Worm (Caenorhabditis elegans) whole organism, late embryonic: ENCODE results near the gene Y73B6BL.27.

Source experiments
- C38D4.7 ChIP-seq: fragments of 200-800 bp; sonication (Bioruptor generic); optimal IDR thresholded peaks from 2 replicates; lab custom pipeline; 2018; ENCODE audit warnings: mild to moderate bottlenecking, missing genetic modification characterization, moderate library complexity, missing compliant biosample characterization
- F13H6.1 ChIP-seq: sonication (generic microtip); optimal IDR thresholded peaks from 2 replicates; lab custom pipeline; 2016; ENCODE audit warnings: missing genetic modification characterization, missing compliant biosample characterization
- K02D7.2 ChIP-seq: sonication (generic microtip); optimal IDR thresholded peaks from 2 replicates; lab custom pipeline; 2017; ENCODE audit warnings: mild to moderate bottlenecking, missing genetic modification characterization, missing compliant biosample characterization
- T23F11.4 ChIP-seq: fragments of 200-800 bp; sonication (Bioruptor generic); optimal IDR thresholded peaks from 2 replicates; lab custom pipeline; 2018; ENCODE audit warnings: mild to moderate bottlenecking, missing genetic modification characterization, missing compliant biosample characterization
- Y22D7AL.16 ChIP-seq: sonication (generic microtip); optimal IDR thresholded peaks from 2 replicates; lab custom pipeline; 2016; ENCODE audit warnings: missing genetic modification characterization, missing compliant biosample characterization
- ahr-1 ChIP-seq: sonication (generic microtip); optimal IDR thresholded peaks from 2 replicates; lab custom pipeline; 2016; ENCODE audit warnings: missing genetic modification characterization, missing compliant biosample characterization
- ceh-14 ChIP-seq: sonication (generic microtip); optimal IDR thresholded peaks from 2 replicates; lab custom pipeline; 2016; ENCODE audit warnings: missing genotype, missing genetic modification characterization, missing compliant biosample characterization
- ceh-19 ChIP-seq: fragments of 200-800 bp; sonication (Bioruptor generic); optimal IDR thresholded peaks from 2 replicates; lab custom pipeline; 2018; ENCODE audit warnings: mild to moderate bottlenecking, missing genetic modification characterization, missing compliant biosample characterization
- ceh-30 ChIP-seq: fragments of 150-350 bp; optimal IDR thresholded peaks from 2 replicates; lab custom pipeline; 2014; ENCODE audit warnings: missing biosample characterization, missing genetic modification characterization
- ceh-31 ChIP-seq: sonication (generic microtip); optimal IDR thresholded peaks from 2 replicates; lab custom pipeline; 2016; ENCODE audit warnings: missing genetic modification characterization, missing compliant biosample characterization
- ceh-34 ChIP-seq: sonication (generic microtip); optimal IDR thresholded peaks from 2 replicates; lab custom pipeline; 2016; ENCODE audit warnings: mild to moderate bottlenecking, missing genetic modification characterization, missing compliant biosample characterization
- ceh-6 ChIP-seq: fragments of 200-800 bp; sonication (Bioruptor generic); optimal IDR thresholded peaks from 2 replicates; lab custom pipeline; 2018; ENCODE audit warnings: mild to moderate bottlenecking, missing genetic modification characterization, missing compliant biosample characterization
- dmd-4 ChIP-seq: sonication (generic microtip); optimal IDR thresholded peaks from 2 replicates; lab custom pipeline; 2016; ENCODE audit warnings: borderline replicate concordance, missing genetic modification characterization, missing compliant biosample characterization
- elt-2 ChIP-seq: sonication (generic microtip); optimal IDR thresholded peaks from 2 replicates; lab custom pipeline; 2016; ENCODE audit warnings: missing genetic modification reagents, missing genetic modification characterization, missing compliant biosample characterization
- ets-4 ChIP-seq: sonication (generic microtip); optimal IDR thresholded peaks from 2 replicates; lab custom pipeline; 2016; ENCODE audit warnings: missing genetic modification characterization, missing compliant biosample characterization
- eyg-1 ChIP-seq: sonication (generic microtip); optimal IDR thresholded peaks from 2 replicates; lab custom pipeline; 2016; ENCODE audit warnings: missing genotype, missing genetic modification characterization, missing compliant biosample characterization
- fax-1 ChIP-seq: sonication (generic microtip); optimal IDR thresholded peaks from 2 replicates; lab custom pipeline; 2016; ENCODE audit warnings: missing genotype, missing genetic modification characterization, missing compliant biosample characterization
- fkh-10 ChIP-seq: fragments of 150-350 bp; optimal IDR thresholded peaks from 2 replicates; lab custom pipeline; 2014; ENCODE audit warnings: missing biosample characterization, missing genetic modification reagents, missing genetic modification characterization
- fkh-6 ChIP-seq: sonication (generic microtip); optimal IDR thresholded peaks from 2 replicates; lab custom pipeline; 2016; ENCODE audit warnings: missing genetic modification characterization, missing compliant biosample characterization
- gmeb-2 ChIP-seq: sonication (generic microtip); optimal IDR thresholded peaks from 2 replicates; lab custom pipeline; 2016; ENCODE audit warnings: missing genetic modification characterization, inconsistent platforms, missing compliant biosample characterization
- hlh-13 ChIP-seq: fragments of 200-800 bp; sonication (Bioruptor generic); optimal IDR thresholded peaks from 2 replicates; lab custom pipeline; 2018; ENCODE audit warnings: mild to moderate bottlenecking, missing genetic modification characterization, missing compliant biosample characterization
- hlh-15 ChIP-seq: sonication (generic microtip); optimal IDR thresholded peaks from 2 replicates; lab custom pipeline; 2016; ENCODE audit warnings: missing genetic modification characterization, missing compliant biosample characterization
- hlh-8 ChIP-seq: sonication (generic microtip); optimal IDR thresholded peaks from 2 replicates; lab custom pipeline; 2016; ENCODE audit warnings: missing genotype, missing genetic modification characterization, missing compliant biosample characterization
- lin-11 ChIP-seq: fragments of 200-800 bp; sonication (Bioruptor generic); optimal IDR thresholded peaks from 2 replicates; lab custom pipeline; 2018; ENCODE audit warnings: mild to moderate bottlenecking, missing genetic modification characterization, missing compliant biosample characterization
- madf-2 ChIP-seq: sonication (generic microtip); optimal IDR thresholded peaks from 2 replicates; lab custom pipeline; 2017; ENCODE audit warnings: missing genetic modification characterization, missing compliant biosample characterization
- mec-3 ChIP-seq: sonication (generic microtip); optimal IDR thresholded peaks from 2 replicates; lab custom pipeline; 2016; ENCODE audit warnings: borderline replicate concordance, missing genetic modification characterization, missing compliant biosample characterization
- nhr-232 ChIP-seq: sonication (generic microtip); optimal IDR thresholded peaks from 2 replicates; lab custom pipeline; 2016; ENCODE audit warnings: missing genetic modification characterization, missing compliant biosample characterization
- npax-4 ChIP-seq: sonication (generic microtip); optimal IDR thresholded peaks from 2 replicates; lab custom pipeline; 2016; ENCODE audit warnings: missing genetic modification characterization, missing compliant biosample characterization
- pat-9 ChIP-seq: fragments of 200-800 bp; sonication (Bioruptor generic); optimal IDR thresholded peaks from 2 replicates; lab custom pipeline; 2018; ENCODE audit warnings: mild to moderate bottlenecking, missing genetic modification characterization, moderate library complexity, missing compliant biosample characterization
- pros-1 ChIP-seq: fragments of 150-350 bp; optimal IDR thresholded peaks from 2 replicates; lab custom pipeline; 2014; ENCODE audit warnings: missing biosample characterization, missing genetic modification reagents, missing genetic modification characterization
- sox-2 ChIP-seq: fragments of 200-800 bp; sonication (Bioruptor generic); IDR thresholded peaks from 2 replicates; pipeline ENCODE4 v1.3.6; 2022; ENCODE audit warnings: missing genetic modification reagents, missing genetic modification characterization, missing compliant biosample characterization
- sox-4 ChIP-seq: sonication (generic microtip); optimal IDR thresholded peaks from 2 replicates; lab custom pipeline; 2017; ENCODE audit warnings: mild to moderate bottlenecking, missing genetic modification characterization, inconsistent platforms, missing compliant biosample characterization
- tbx-2 ChIP-seq: sonication (generic microtip); optimal IDR thresholded peaks from 2 replicates; lab custom pipeline; 2016; ENCODE audit warnings: missing genetic modification characterization, missing compliant biosample characterization
- ttx-3 ChIP-seq: sonication (generic microtip); optimal IDR thresholded peaks from 2 replicates; lab custom pipeline; 2016; ENCODE audit warnings: missing genetic modification reagents, missing genetic modification characterization, missing compliant biosample characterization
- unc-86 ChIP-seq: sonication (generic microtip); optimal IDR thresholded peaks from 2 replicates; lab custom pipeline; 2016; ENCODE audit warnings: missing genetic modification characterization, missing compliant biosample characterization
- zip-5 ChIP-seq: sonication (generic microtip); optimal IDR thresholded peaks from 2 replicates; lab custom pipeline; 2016; ENCODE audit warnings: missing genetic modification characterization, missing compliant biosample characterization

Y73B6BL.27 gene

ce11 chrIV:6442016-6442618, 30.9 kb downstream of the Y73B6BL.27 start:
- TF ChIP-seq T23F11.4 (GFP tag; lab: Kevin White, UChicago) (no peak), nhr-232 (tag; lab: Kevin White, UChicago) (no peak), lin-11 (tag; lab: Kevin White, UChicago) (no peak), F13H6.1 (tag; lab: Kevin White, UChicago) (no peak), ceh-19 (GFP tag; lab: Kevin White, UChicago) (no peak), ahr-1 (tag; lab: Kevin White, UChicago) (no peak), hlh-15 (tag; lab: Kevin White, UChicago) (no peak)

ce11 chrIV:6441601-6442000, 31.4 kb downstream of the Y73B6BL.27 start, which contains the start of gene Y73B6BL.31:
Gene Y73B6BL.31 (plus strand): TSS chrIV:6441901.
- TF ChIP-seq sox-2 (GFP tag; lab: Robert Waterston, UW), result no peak
- no peak for TF ChIP-seq mec-3
- no peak for TF ChIP-seq unc-86
- no peak for TF ChIP-seq ceh-6 (GFP tag; lab: Kevin White, UChicago)
- TF ChIP-seq zip-5 (tag; lab: Kevin White, UChicago), result no peak
- no peak for TF ChIP-seq ceh-31
- no peak for TF ChIP-seq ceh-34 (tag; lab: Kevin White, UChicago)
- no peak for TF ChIP-seq T23F11.4 (GFP tag; lab: Kevin White, UChicago)
- TF ChIP-seq nhr-232 (tag; lab: Kevin White, UChicago), result no peak
- TF ChIP-seq fkh-6, result no peak

ce11 chrIV:6438051-6438450, 35.0 kb downstream of the Y73B6BL.27 start, which contains the start of gene dlc-5:
Gene dlc-5 (plus strand): TSS chrIV:6438204.
- TF ChIP-seq mec-3 (no peak), Y22D7AL.16 (tag; lab: Kevin White, UChicago) (no peak), ets-4 (tag; lab: Kevin White, UChicago) (no peak), ceh-14 (no peak), gmeb-2 (tag; lab: Kevin White, UChicago) (no peak), K02D7.2 (no peak), F13H6.1 (tag; lab: Kevin White, UChicago) (no peak), C38D4.7 (GFP tag; lab: Kevin White, UChicago) (no peak), ttx-3 (tag; lab: Kevin White, UChicago) (no peak), sox-4 (tag; lab: Kevin White, UChicago) (no peak), elt-2 (tag; lab: Kevin White, UChicago) (no peak), pat-9 (no peak), unc-86 (no peak), hlh-13 (GFP tag; lab: Kevin White, UChicago) (no peak), ceh-30 (tag; lab: Kevin White, UChicago) (no peak)
- TF ChIP-seq, all 69 proteins: peak for 0

- TF ChIP-seq ceh-34 (tag; lab: Kevin White, UChicago) (no peak), ets-4 (tag; lab: Kevin White, UChicago) (no peak), npax-4 (tag; lab: Kevin White, UChicago) (no peak), fkh-10 (GFP tag; lab: Kevin White, UChicago) (no peak), eyg-1 (no peak), hlh-8 (tag; lab: Kevin White, UChicago) (no peak), madf-2 (tag; lab: Kevin White, UChicago) (no peak), sox-4 (tag; lab: Kevin White, UChicago) (no peak), dmd-4 (tag; lab: Kevin White, UChicago) (no peak), gmeb-2 (tag; lab: Kevin White, UChicago) (no peak), pros-1 (tag; lab: Kevin White, UChicago) (no peak), pat-9 (no peak), elt-2 (tag; lab: Kevin White, UChicago) (no peak), unc-86 (no peak), sox-2 (GFP tag; lab: Robert Waterston, UW) (no peak), Y22D7AL.16 (tag; lab: Kevin White, UChicago) (no peak), tbx-2 (tag; lab: Kevin White, UChicago) (no peak), fax-1 (tag; lab: Kevin White, UChicago) (no peak)
These were observed 39.6 kb downstream of the Y73B6BL.27 start for ce11 chrIV:6433424-6433823.
